Worm (Caenorhabditis elegans): ENCODE measurements around the gene ZK353.2.

DNA sequence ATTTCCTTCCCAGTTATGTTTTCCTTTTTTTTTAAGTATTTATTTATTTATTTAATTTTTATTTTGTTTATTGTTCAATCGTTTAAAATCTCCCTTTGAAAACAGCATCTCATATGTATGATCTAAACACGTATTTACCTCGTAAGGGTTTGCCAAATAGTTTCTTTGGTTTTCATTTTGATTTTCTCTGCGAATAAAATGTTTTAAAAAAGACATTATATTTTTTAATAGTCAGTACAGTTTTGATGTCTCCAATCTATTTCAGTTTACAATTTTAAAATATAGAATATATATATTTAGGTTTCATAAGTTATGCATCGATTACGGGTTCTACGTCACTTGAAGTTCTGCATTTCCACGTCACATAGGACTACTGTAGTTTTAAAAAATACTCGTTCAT, 17.9 kb upstream of the ZK353.2 start, which contains the start of gene R05D3.12:
- TF ChIP-seq aly-1 (tag; optimal IDR thresholded peaks at IDR 0.05) (no peak), ama-1 (optimal IDR thresholded peaks at IDR 0.05) (no peak), tra-4 (tag; optimal IDR thresholded peaks at IDR 0.05) (no peak), flt-1 (GFP tag; IDR thresholded peaks at IDR 0.05) (no peak), ceh-36 (tag; optimal IDR thresholded peaks at IDR 0.05) (no peak), scrt-1 (GFP tag; IDR thresholded peaks at IDR 0.05) (no peak), tbx-37 (GFP tag; conservative IDR thresholded peaks at IDR 0.05) (no peak), sea-1 (GFP tag; conservative IDR thresholded peaks at IDR 0.05) (no peak), ceh-13 (GFP tag; optimal IDR thresholded peaks at IDR 0.05) (no peak), pes-1 (GFP tag; IDR thresholded peaks at IDR 0.05) (no peak), hmbx-1 (tag; optimal IDR thresholded peaks at IDR 0.05) (no peak)
